Worm (Caenorhabditis elegans) whole organism, early embryonic: ENCODE data around the gene irld-19.

ENCODE experiments used
- B0310.2 ChIP-seq: sonication (generic microtip); optimal IDR thresholded peaks from 2 replicates; lab custom pipeline; 2016; ENCODE audit warnings: mild to moderate bottlenecking, missing genetic modification characterization, missing compliant biosample characterization
- ama-1 ChIP-seq: fragments of 150-350 bp; optimal IDR thresholded peaks from 2 replicates; lab custom pipeline; 2014
- ceh-36 ChIP-seq: sonication (generic microtip); optimal IDR thresholded peaks from 2 replicates; lab custom pipeline; 2016; ENCODE audit warnings: missing genetic modification characterization, inconsistent platforms, missing compliant biosample characterization
- hmbx-1 ChIP-seq: sonication (generic microtip); optimal IDR thresholded peaks from 2 replicates; lab custom pipeline; 2016; ENCODE audit warnings: mild to moderate bottlenecking, missing genetic modification characterization, missing compliant biosample characterization
- hmg-4 ChIP-seq: fragments of 200-800 bp; sonication (Bioruptor generic); optimal IDR thresholded peaks from 2 replicates; lab custom pipeline; 2018; ENCODE audit warnings: mild to moderate bottlenecking, missing genetic modification characterization, missing compliant biosample characterization
- hnd-1 ChIP-seq: sonication (generic microtip); optimal IDR thresholded peaks from 2 replicates; lab custom pipeline; 2016; ENCODE audit warnings: missing genetic modification characterization, missing compliant biosample characterization
- sea-1 ChIP-seq: fragments of 200-800 bp; sonication (Bioruptor generic); conservative IDR thresholded peaks from 2 replicates; pipeline ENCODE4 v1.3.6; 2022; ENCODE audit warnings: missing genetic modification characterization, missing compliant biosample characterization
- tbx-37 ChIP-seq: fragments of 200-800 bp; sonication (Bioruptor generic); conservative IDR thresholded peaks from 2 replicates; pipeline ENCODE4 v1.3.6; 2022; ENCODE audit warnings: missing genetic modification reagents, missing genetic modification characterization, missing compliant biosample characterization

DNA sequence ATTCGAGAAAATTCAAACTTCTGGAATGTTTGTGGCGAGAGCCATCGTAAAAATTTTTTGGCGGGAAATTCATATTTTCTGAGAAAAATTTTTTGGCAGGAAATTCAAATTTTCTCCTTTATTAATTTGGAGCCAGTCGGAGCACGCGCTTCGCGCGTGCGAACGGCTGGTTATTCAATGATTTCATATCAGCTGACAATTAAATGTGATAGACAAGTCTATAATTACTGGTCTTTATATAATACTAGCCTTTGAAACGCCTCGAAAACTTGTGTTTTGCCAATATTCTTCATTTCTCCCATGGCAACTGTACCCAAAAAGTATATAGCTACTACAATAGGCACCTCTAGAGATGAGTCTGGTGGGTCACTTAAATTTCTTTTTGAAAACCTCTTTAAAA, 9.1 kb downstream of the irld-19 start, which contains the start of gene srw-10:
- TF ChIP-seq hmbx-1 (tag; lab: Kevin White, UChicago) = no peak
- TF ChIP-seq ama-1 (lab: Kevin White, UChicago) = no peak
- TF ChIP-seq B0310.2 (tag; lab: Kevin White, UChicago) = no peak
- TF ChIP-seq ceh-36 (tag; lab: Kevin White, UChicago) = no peak
- TF ChIP-seq hnd-1 (tag; lab: Kevin White, UChicago) = no peak
- no peak for TF ChIP-seq sea-1 (GFP tag; lab: Robert Waterston, UW)
- TF ChIP-seq hmg-4 (GFP tag; lab: Kevin White, UChicago) = no peak
- no peak for TF ChIP-seq tbx-37
